Worm (Caenorhabditis elegans): Measurements from ENCODE around the gene C08F11.17.
A peak's percentile ranks its signal among the peaks of the same experiment; 100 is the strongest.

C08F11.17 gene

DNA sequence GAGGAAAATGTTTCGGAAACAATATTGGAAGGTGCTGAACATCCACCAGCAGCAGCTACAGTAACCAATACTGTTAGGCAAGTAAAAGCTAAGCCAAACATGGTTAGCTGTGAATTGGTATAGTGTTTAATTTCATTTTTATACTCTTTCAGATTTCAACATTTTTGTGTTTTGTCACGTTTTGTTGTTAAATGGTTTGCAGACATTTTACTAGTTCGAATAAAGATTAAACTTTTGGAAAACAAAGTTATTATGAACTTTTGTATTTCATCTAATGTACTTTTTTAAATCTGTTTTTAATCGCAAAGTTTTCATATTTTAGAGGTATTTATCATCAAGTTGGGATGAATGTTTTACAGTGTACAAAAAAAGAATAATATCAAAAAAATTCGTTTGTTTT, at the start of gene C08F11.17:
Gene C08F11.17 (minus strand): TSS at position 101 of the 400 bp plus-strand sequence.
- TF ChIP-seq ama-1 (optimal IDR thresholded peaks at IDR 0.05) (no peak), ama-1 (GFP tag; optimal IDR thresholded peaks at IDR 0.05) (no peak), attf-5 (GFP tag; optimal IDR thresholded peaks at IDR 0.05) (no peak), F49E8.2 (tag; optimal IDR thresholded peaks at IDR 0.05; ENCODE audit: insufficient read depth) (no peak)

DNA sequence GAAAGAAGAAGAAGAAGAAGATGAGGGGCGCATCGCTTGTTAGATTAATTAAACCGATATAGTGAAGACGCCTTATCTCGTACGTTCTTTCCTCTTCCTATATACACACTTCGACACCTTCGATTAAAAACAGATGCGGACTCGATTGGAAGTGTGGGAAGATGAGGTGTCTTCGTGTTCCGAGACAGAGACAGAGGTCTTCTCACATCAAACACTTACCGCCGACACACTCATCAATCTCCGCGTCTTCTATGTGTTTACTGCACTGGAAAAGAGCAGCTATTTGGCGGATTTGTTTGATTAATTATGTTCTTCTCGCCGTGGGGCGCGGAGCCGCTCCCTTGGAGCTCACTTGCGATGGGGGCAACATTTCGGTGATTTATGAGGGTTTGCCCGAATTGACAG, 49.2 kb upstream of the C08F11.17 start:
- TF ChIP-seq ztf-6 (GFP tag; IDR thresholded peaks at IDR 0.05) (no peak), lir-1 (GFP tag; conservative IDR thresholded peaks at IDR 0.05) (no peak), K12H6.12 (tag; optimal IDR thresholded peaks at IDR 0.05) (peak; percentile 15), F23B12.7 (tag; optimal IDR thresholded peaks at IDR 0.05; ENCODE audit: insufficient read depth) (no peak), F55B11.4 (tag; optimal IDR thresholded peaks at IDR 0.05; ENCODE audit: borderline replicate concordance, insufficient read depth) (no peak), F33H1.4 (GFP tag; IDR thresholded peaks at IDR 0.05) (no peak), rpc-1 (optimal IDR thresholded peaks at IDR 0.05) (no peak), rpc-1 (tag; optimal IDR thresholded peaks at IDR 0.05) (no peak), atf-7 (tag; optimal IDR thresholded peaks at IDR 0.05) (no peak), mcd-1 (GFP tag; IDR thresholded peaks at IDR 0.05) (no peak), pbrm-1 (GFP tag; IDR thresholded peaks at IDR 0.05) (no peak), unc-62 (GFP tag; optimal IDR thresholded peaks at IDR 0.05) (peak; percentile 28)

DNA sequence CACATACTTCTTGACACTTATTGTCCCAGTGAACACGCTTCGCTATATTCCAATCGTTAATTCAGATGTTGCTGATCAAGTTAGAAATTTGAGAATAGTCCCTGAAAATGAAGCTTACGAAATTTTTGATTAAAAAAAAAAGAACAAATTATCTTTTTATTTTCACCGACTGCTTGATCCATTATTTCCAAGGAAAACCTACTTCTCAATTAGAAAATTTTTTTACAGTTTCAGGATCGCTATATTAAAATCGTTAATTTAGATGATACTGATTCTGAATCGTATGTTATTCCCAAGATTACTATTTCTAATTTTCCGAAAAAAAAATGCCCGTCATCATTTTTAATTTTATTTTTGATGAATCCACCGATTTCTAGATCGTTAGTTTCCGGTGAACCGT, 48.5 kb upstream of the C08F11.17 start, which contains the start of gene T23G4.127:
Gene T23G4.127 (minus strand): TSS at position 101 of the 400 bp plus-strand sequence.
- TF ChIP-seq tlf-1 (GFP tag; optimal IDR thresholded peaks at IDR 0.05): no peak
- TF ChIP-seq bed-1 (GFP tag; IDR thresholded peaks at IDR 0.05): no peak
- no peak for TF ChIP-seq nhr-179 (tag; optimal IDR thresholded peaks at IDR 0.05)
- TF ChIP-seq ztf-18 (tag; optimal IDR thresholded peaks at IDR 0.05): no peak
- TF ChIP-seq madf-6 (GFP tag; IDR thresholded peaks at IDR 0.05): no peak
- TF ChIP-seq Y67H2A.10 (GFP tag; conservative IDR thresholded peaks at IDR 0.05): no peak
- TF ChIP-seq attf-5 (GFP tag; optimal IDR thresholded peaks at IDR 0.05): no peak
- TF ChIP-seq snpc-1.1 (tag; optimal IDR thresholded peaks at IDR 0.05; ENCODE audit: insufficient read depth): no peak
- no peak for TF ChIP-seq egrh-3 (GFP tag; IDR thresholded peaks at IDR 0.05)
- no peak for TF ChIP-seq hmg-1.2 (GFP tag; IDR thresholded peaks at IDR 0.05)
- TF ChIP-seq snpc-4 (GFP tag; optimal IDR thresholded peaks at IDR 0.05): no peak
- TF ChIP-seq snpc-4 (tag; optimal IDR thresholded peaks at IDR 0.05): no peak
- no peak for TF ChIP-seq F39B2.1 (GFP tag; IDR thresholded peaks at IDR 0.05)
- TF ChIP-seq K11D2.4 (GFP tag; IDR thresholded peaks at IDR 0.05): no peak
- no peak for TF ChIP-seq F57C9.4 (tag; optimal IDR thresholded peaks at IDR 0.05)
- TF ChIP-seq F57A8.1 (GFP tag; optimal IDR thresholded peaks at IDR 0.05): no peak
- TF ChIP-seq lin-26 (GFP tag; IDR thresholded peaks at IDR 0.05): no peak
- TF ChIP-seq chd-7 (tag; optimal IDR thresholded peaks at IDR 0.05): no peak
- no peak for TF ChIP-seq ets-4 (GFP tag; optimal IDR thresholded peaks at IDR 0.05)

DNA sequence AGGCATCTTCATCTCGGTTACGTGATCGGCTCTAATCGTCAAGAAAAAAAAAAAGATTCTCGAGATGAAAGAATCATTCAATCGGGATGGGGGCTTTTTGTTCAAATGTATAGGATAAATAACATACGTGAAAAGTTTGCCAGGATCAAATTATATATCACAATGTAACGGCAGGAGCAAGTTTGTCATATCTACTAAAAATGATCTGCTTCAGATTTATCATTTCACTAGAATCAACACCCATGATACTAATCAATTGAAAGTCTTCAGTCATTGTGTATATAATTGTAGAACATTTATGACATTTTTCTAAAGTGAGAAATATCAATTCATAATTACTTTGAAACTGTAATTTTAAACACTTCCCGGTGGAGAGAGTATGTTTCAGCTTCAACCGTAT, 46.8 kb upstream of the C08F11.17 start:
- TF ChIP-seq Y95B8A.8 (GFP tag; IDR thresholded peaks at IDR 0.05): no peak
- no peak for TF ChIP-seq ztf-28 (GFP tag; IDR thresholded peaks at IDR 0.05)
- no peak for TF ChIP-seq sptf-2 (GFP tag; optimal IDR thresholded peaks at IDR 0.05)
- TF ChIP-seq snpc-4 (GFP tag; optimal IDR thresholded peaks at IDR 0.05): no peak
- no peak for TF ChIP-seq snpc-4 (tag; optimal IDR thresholded peaks at IDR 0.05)
- no peak for TF ChIP-seq D2030.7 (GFP tag; IDR thresholded peaks at IDR 0.05)
- no peak for TF ChIP-seq Y79H2A.3 (GFP tag; conservative IDR thresholded peaks at IDR 0.05)
- no peak for TF ChIP-seq atf-7 (tag; optimal IDR thresholded peaks at IDR 0.05)
- TF ChIP-seq rpc-1 (optimal IDR thresholded peaks at IDR 0.05): no peak
- TF ChIP-seq rpc-1 (tag; optimal IDR thresholded peaks at IDR 0.05): no peak
- TF ChIP-seq ceh-79 (tag; optimal IDR thresholded peaks at IDR 0.05): no peak
- TF ChIP-seq ztf-26 (tag; optimal IDR thresholded peaks at IDR 0.05): no peak
- TF ChIP-seq unc-62 (GFP tag; optimal IDR thresholded peaks at IDR 0.05): no peak
- no peak for TF ChIP-seq B0336.3 (GFP tag; IDR thresholded peaks at IDR 0.05)
- TF ChIP-seq sdz-38 (tag; optimal IDR thresholded peaks at IDR 0.05): no peak
- TF ChIP-seq B0261.1 (tag; optimal IDR thresholded peaks at IDR 0.05): no peak
- TF ChIP-seq zim-3 (tag; optimal IDR thresholded peaks at IDR 0.05): no peak
- TF ChIP-seq sea-2 (GFP tag; IDR thresholded peaks at IDR 0.05): no peak

All from whole organism, young adult.